Worm (Caenorhabditis elegans) whole organism, young adult: ENCODE results near the gene gck-1.
A peak's percentile ranks its signal among the peaks of the same experiment; 100 is the strongest.

Source experiments
- B0261.1 ChIP-seq: sonication (generic microtip); optimal IDR thresholded peaks from 2 replicates; lab custom pipeline; 2016; ENCODE audit warnings: mild to moderate bottlenecking, missing genetic modification characterization, moderate library complexity, missing compliant biosample characterization
- D2030.7 ChIP-seq: fragments of 200-800 bp; sonication (Bioruptor generic); IDR thresholded peaks from 2 replicates; pipeline ENCODE4 v1.3.6; 2022; ENCODE audit warnings: missing genetic modification reagents, missing genetic modification characterization, missing compliant biosample characterization
- F33H1.4 ChIP-seq: fragments of 200-800 bp; sonication (Bioruptor generic); IDR thresholded peaks from 2 replicates; pipeline ENCODE4 v1.3.6; 2022; ENCODE audit warnings: missing genetic modification reagents, missing genetic modification characterization, missing compliant biosample characterization
- F52B5.7 ChIP-seq: sonication (generic microtip); optimal IDR thresholded peaks from 2 replicates; lab custom pipeline; 2016; ENCODE audit warnings: mild to moderate bottlenecking, missing genetic modification characterization, missing compliant biosample characterization
- Y53F4B.3 ChIP-seq: fragments of 200-800 bp; sonication (Bioruptor generic); IDR thresholded peaks from 2 replicates; pipeline ENCODE4 v1.3.6; 2022; ENCODE audit warnings: missing genetic modification reagents, missing genetic modification characterization, missing compliant biosample characterization
- Y53G8AR.9 ChIP-seq: fragments of 200-800 bp; sonication (Bioruptor generic); conservative IDR thresholded peaks from 2 replicates; pipeline ENCODE4 v1.3.6; 2022; ENCODE audit warnings: missing genetic modification reagents, missing genetic modification characterization, missing compliant biosample characterization
- Y56A3A.18 ChIP-seq: fragments of 200-800 bp; sonication (Bioruptor generic); IDR thresholded peaks from 2 replicates; pipeline ENCODE4 v1.3.6; 2022; ENCODE audit warnings: missing genetic modification reagents, missing genetic modification characterization, missing compliant biosample characterization
- aptf-3 ChIP-seq: fragments of 200-800 bp; sonication (Bioruptor generic); IDR thresholded peaks from 2 replicates; pipeline ENCODE4 v1.3.6; 2022; ENCODE audit warnings: missing genetic modification characterization, missing compliant biosample characterization
- attf-3 ChIP-seq: fragments of 200-800 bp; sonication (Bioruptor generic); conservative IDR thresholded peaks from 2 replicates; pipeline ENCODE4 v1.3.6; 2022; ENCODE audit warnings: missing genetic modification reagents, missing genetic modification characterization, missing compliant biosample characterization
- ceh-58 ChIP-seq: fragments of 200-800 bp; sonication (Bioruptor generic); IDR thresholded peaks from 2 replicates; pipeline ENCODE4 v1.3.6; 2022; ENCODE audit warnings: missing genetic modification characterization, missing compliant biosample characterization
- dox-1 ChIP-seq: fragments of 200-800 bp; sonication (Bioruptor generic); IDR thresholded peaks from 2 replicates; pipeline ENCODE4 v1.3.6; 2022; ENCODE audit warnings: missing genetic modification reagents, missing genetic modification characterization, missing compliant biosample characterization
- dpl-1 ChIP-seq: fragments of 150-350 bp; optimal IDR thresholded peaks from 2 replicates; lab custom pipeline; 2014; ENCODE audit warnings: missing biosample characterization, missing genetic modification reagents, missing genetic modification characterization
- egrh-3 ChIP-seq: fragments of 200-800 bp; sonication (Bioruptor generic); IDR thresholded peaks from 2 replicates; pipeline ENCODE4 v1.3.6; 2022; ENCODE audit warnings: missing genetic modification reagents, missing genetic modification characterization, missing compliant biosample characterization
- fkh-3 ChIP-seq: sonication (generic microtip); optimal IDR thresholded peaks from 2 replicates; lab custom pipeline; 2016; ENCODE audit warnings: mild to moderate bottlenecking, missing genetic modification characterization, missing compliant biosample characterization
- lag-1 ChIP-seq: fragments of 200-800 bp; sonication (Bioruptor generic); IDR thresholded peaks from 2 replicates; pipeline ENCODE4 v1.3.6; 2022; ENCODE audit warnings: missing genetic modification reagents, missing genetic modification characterization, missing compliant biosample characterization
- madf-3 ChIP-seq: fragments of 200-800 bp; sonication (Bioruptor generic); IDR thresholded peaks from 2 replicates; pipeline ENCODE4 v1.3.6; 2022; ENCODE audit warnings: missing genetic modification reagents, missing genetic modification characterization, missing compliant biosample characterization
- nhr-80 ChIP-seq: sonication (generic microtip); optimal IDR thresholded peaks from 2 replicates; lab custom pipeline; 2016; ENCODE audit warnings: missing genetic modification characterization, missing compliant biosample characterization
- nhr-90 ChIP-seq: sonication (generic microtip); optimal IDR thresholded peaks from 2 replicates; lab custom pipeline; 2016; ENCODE audit warnings: missing genotype, mild to moderate bottlenecking, missing genetic modification characterization, missing compliant biosample characterization
- rcor-1 ChIP-seq: fragments of 200-800 bp; sonication (Bioruptor generic); IDR thresholded peaks from 2 replicates; pipeline ENCODE4 v1.3.6; 2022; ENCODE audit warnings: missing genetic modification reagents, missing genetic modification characterization, missing compliant biosample characterization
- rpc-1 ChIP-seq, 2 experiments: fragments of 150-350 bp in 1 of 2; sonication (generic microtip) in 1 of 2; optimal IDR thresholded peaks; 2 replicates each; lab custom pipeline; 2014 to 2018; ENCODE audit warnings: missing biosample characterization in 1 of 2, missing genetic modification characterization in 1 of 2, missing genetic modification reagents in 1 of 2, missing genotype in 1 of 2
- sdz-38 ChIP-seq: sonication (generic microtip); optimal IDR thresholded peaks from 2 replicates; lab custom pipeline; 2016; ENCODE audit warnings: missing genotype, missing genetic modification characterization, missing compliant biosample characterization
- snpc-1.3 ChIP-seq: sonication (generic microtip); optimal IDR thresholded peaks from 2 replicates; lab custom pipeline; 2017; ENCODE audit warnings: missing genetic modification characterization, mild to moderate bottlenecking, missing compliant biosample characterization, antibody characterized with exemption, moderate library complexity, missing genotype, missing genetic modification reagents; ENCODE audit not compliant: insufficient read depth
- somi-1 ChIP-seq: fragments of 200-800 bp; sonication (Bioruptor generic); optimal IDR thresholded peaks from 2 replicates; lab custom pipeline; 2018; ENCODE audit warnings: mild to moderate bottlenecking, missing genetic modification characterization, missing compliant biosample characterization
- tbp1 ChIP-seq: fragments of 200-800 bp; sonication (Bioruptor generic); optimal IDR thresholded peaks from 2 replicates; lab custom pipeline; 2018; ENCODE audit warnings: mild to moderate bottlenecking, missing genetic modification characterization, missing compliant biosample characterization
- unc-130 ChIP-seq: sonication (generic microtip); optimal IDR thresholded peaks from 2 replicates; lab custom pipeline; 2016; ENCODE audit warnings: missing genetic modification reagents, missing genetic modification characterization, missing compliant biosample characterization
- zfh-2 ChIP-seq: fragments of 200-800 bp; sonication (Bioruptor generic); conservative IDR thresholded peaks from 2 replicates; pipeline ENCODE4 v1.3.6; 2022; ENCODE audit warnings: missing genetic modification reagents, missing genetic modification characterization, missing compliant biosample characterization
- ztf-25 ChIP-seq: fragments of 200-800 bp; sonication (Bioruptor generic); IDR thresholded peaks from 2 replicates; pipeline ENCODE4 v1.3.6; 2022; ENCODE audit warnings: missing genetic modification reagents, missing genetic modification characterization, missing compliant biosample characterization
- ztf-6 ChIP-seq: fragments of 200-800 bp; sonication (Bioruptor generic); IDR thresholded peaks from 2 replicates; pipeline ENCODE4 v1.3.6; 2022; ENCODE audit warnings: missing genetic modification reagents, missing genetic modification characterization, missing compliant biosample characterization

Gene gck-1

ce11 chrV:8949873-8950272 lies 2.3 kb downstream of the gck-1 start:
- 0 out of 2 replicates have a peak, but pooled peaks have one; percentile 28 for TF ChIP-seq rcor-1 (GFP tag; lab: Robert Waterston, UW)
- TF ChIP-seq madf-3 (GFP tag; lab: Robert Waterston, UW): 0 out of 2 replicates have a peak, but pooled peaks have one; percentile 9
- no peak for TF ChIP-seq F33H1.4
- 0 out of 2 replicates have a peak, but pooled peaks have one; percentile 10 for TF ChIP-seq zfh-2 (GFP tag; lab: Robert Waterston, UW)
- TF ChIP-seq Y53F4B.3: no peak
- 0 out of 2 replicates have a peak, but pooled peaks have one; percentile 17 for TF ChIP-seq D2030.7 (GFP tag; lab: Robert Waterston, UW)
- no peak for TF ChIP-seq somi-1 (GFP tag; lab: Kevin White, UChicago)
- TF ChIP-seq tbp1 (GFP tag; lab: Kevin White, UChicago): no peak

- TF ChIP-seq Y56A3A.18 (GFP tag; lab: Robert Waterston, UW) (0 out of 2 replicates have a peak, but pooled peaks have one; percentile 61), dox-1 (GFP tag; lab: Robert Waterston, UW) (no peak), ceh-58 (GFP tag; lab: Robert Waterston, UW) (no peak), F52B5.7 (tag; lab: Kevin White, UChicago) (peak; percentile 26), somi-1 (GFP tag; lab: Kevin White, UChicago) (no peak), Y53G8AR.9 (GFP tag; lab: Robert Waterston, UW) (peak; percentile 50; the same call in 1 of the 2 replicates)
Measured at ce11 chrV:8956387-8957095, 8.9 kb downstream of the gck-1 start, which contains the start of gene ttc-17. TSS of gene ttc-17 (plus strand) at chrV:8957045.

ce11 chrV:8964055-8964758 lies 16.6 kb downstream of the gck-1 start, which contains the start of gene nhr-44:
TSS of gene nhr-44 (minus strand) at chrV:8964105.
- TF ChIP-seq unc-130 (GFP tag; lab: Kevin White, UChicago) (no peak), nhr-90 (tag; lab: Kevin White, UChicago) (no peak), ztf-6 (GFP tag; lab: Robert Waterston, UW) (no peak), lag-1 (GFP tag; lab: Robert Waterston, UW) (no peak), rpc-1 (optimal IDR thresholded peaks at IDR 0.05; lab: Kevin White, UChicago) (no peak), rpc-1 (tag; optimal IDR thresholded peaks at IDR 0.05; lab: Kevin White, UChicago) (no peak), fkh-3 (tag; lab: Kevin White, UChicago) (no peak), aptf-3 (no peak), ztf-25 (GFP tag; lab: Robert Waterston, UW) (no peak)

ce11 chrV:8966086-8966485 lies 18.5 kb downstream of the gck-1 start, which contains the start of gene nhr-219:
TSS of gene nhr-219 (minus strand) at chrV:8966186.
- TF ChIP-seq sdz-38 (tag; lab: Kevin White, UChicago): no peak

- TF ChIP-seq snpc-1.3 (tag; lab: Kevin White, UChicago) (no peak), attf-3 (no peak), B0261.1 (no peak), F52B5.7 (tag; lab: Kevin White, UChicago) (no peak), egrh-3 (no peak)
Measured at ce11 chrV:8972271-8972670, 24.7 kb downstream of the gck-1 start, which contains the start of gene nhr-195. TSS of gene nhr-195 (minus strand) at chrV:8972371.

DNA sequence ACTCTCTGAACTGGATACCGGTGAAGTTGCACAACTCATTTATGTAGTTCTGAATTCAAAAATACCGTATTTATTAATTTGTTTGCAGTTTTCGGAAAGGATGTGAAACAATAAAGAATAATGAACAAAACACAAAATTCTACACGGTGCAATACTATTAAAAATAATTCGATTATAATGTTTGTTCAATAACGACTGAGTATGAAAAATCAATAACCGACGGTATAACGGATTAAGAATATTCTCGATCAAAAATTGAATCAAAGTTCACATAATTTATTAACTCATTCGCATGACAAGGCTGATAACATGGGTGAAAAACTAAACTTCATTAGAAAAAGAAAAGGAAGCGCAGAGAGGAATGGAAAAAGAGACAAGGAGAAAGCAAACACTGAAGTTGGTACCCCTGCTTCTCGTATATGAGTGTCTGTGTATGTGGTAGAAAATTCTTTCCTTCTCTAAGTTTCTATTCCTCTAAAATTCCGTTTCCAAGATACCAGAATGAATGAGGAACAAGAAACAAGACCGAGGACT lies 27.4 kb downstream of the gck-1 start, which contains the start of gene nhr-143:
Gene nhr-143 (minus strand): TSS at position 51 of the 534 bp plus-strand sequence.
- no peak for TF ChIP-seq dpl-1 (GFP tag; lab: Kevin White, UChicago)
- no peak for TF ChIP-seq rcor-1 (GFP tag; lab: Robert Waterston, UW)
- peak; percentile 63 for TF ChIP-seq nhr-80 (tag; lab: Kevin White, UChicago)
